Fruit fly (Drosophila melanogaster): ENCODE results near the gene hth.

The hth gene

dm6 chr3R:10678935-10679565 lies 39.7 kb upstream of the hth start:
- no peak for TF ChIP-seq EcR (GFP tag; optimal IDR thresholded peaks at IDR 0.05)
- no peak for TF ChIP-seq Pif1B (GFP tag; optimal IDR thresholded peaks at IDR 0.05)
- TF ChIP-seq Snoo (tag; optimal IDR thresholded peaks at IDR 0.05): no peak
- peak; percentile 63 for TF ChIP-seq fd96Ca (GFP tag; IDR thresholded peaks at IDR 0.05)
- peak; percentile 24; the same call in 1 of the 2 replicates for TF ChIP-seq Ets98B (GFP tag; IDR thresholded peaks at IDR 0.05)
- TF ChIP-seq rn (GFP tag; IDR thresholded peaks at IDR 0.05): no peak
- TF ChIP-seq CG13204 (GFP tag; optimal IDR thresholded peaks at IDR 0.05): no peak
- TF ChIP-seq CG10348 (GFP tag; IDR thresholded peaks at IDR 0.05): no peak
- TF ChIP-seq CG32121 (GFP tag; IDR thresholded peaks at IDR 0.05): peak; percentile 46; the same call in 1 of the 2 replicates

dm6 chr3R:10677245-10677902 lies 38.0 kb upstream of the hth start, which contains the start of gene CG6465:
Gene CG6465, minus strand, starts transcription at chr3R:10677251.
- TF ChIP-seq CG8301 (tag; optimal IDR thresholded peaks at IDR 0.05) (no peak), rn (GFP tag; IDR thresholded peaks at IDR 0.05) (no peak), CG9948 (tag; optimal IDR thresholded peaks at IDR 0.05) (no peak), Ets98B (GFP tag; IDR thresholded peaks at IDR 0.05) (peak; percentile 22; the same call in 1 of the 2 replicates), EcR (GFP tag; optimal IDR thresholded peaks at IDR 0.05) (peak; percentile 96), Pif1B (GFP tag; optimal IDR thresholded peaks at IDR 0.05) (no peak), D1 (tag; optimal IDR thresholded peaks at IDR 0.05) (no peak), CG13204 (GFP tag; optimal IDR thresholded peaks at IDR 0.05) (no peak)

- TF ChIP-seq Snoo (tag; optimal IDR thresholded peaks at IDR 0.05) (no peak), CG12605 (GFP tag; IDR thresholded peaks at IDR 0.05) (no peak), CG9948 (tag; optimal IDR thresholded peaks at IDR 0.05) (no peak), CG34367 (tag; optimal IDR thresholded peaks at IDR 0.05) (no peak), CG10348 (GFP tag; IDR thresholded peaks at IDR 0.05) (no peak), CG15710 (tag; optimal IDR thresholded peaks at IDR 0.05) (no peak), CG14655 (GFP tag; optimal IDR thresholded peaks at IDR 0.05) (no peak), CG4496 (GFP tag; IDR thresholded peaks at IDR 0.05) (no peak), CG17806 (tag; optimal IDR thresholded peaks at IDR 0.05) (no peak), CG32121 (GFP tag; IDR thresholded peaks at IDR 0.05) (no peak), rn (GFP tag; IDR thresholded peaks at IDR 0.05) (no peak), CG8159 (tag; optimal IDR thresholded peaks at IDR 0.05) (no peak), CG13204 (GFP tag; optimal IDR thresholded peaks at IDR 0.05) (no peak), EcR (GFP tag; optimal IDR thresholded peaks at IDR 0.05) (no peak), Pif1B (GFP tag; optimal IDR thresholded peaks at IDR 0.05) (no peak), Pif1A (GFP tag; optimal IDR thresholded peaks at IDR 0.05) (no peak), Ets98B (GFP tag; IDR thresholded peaks at IDR 0.05) (no peak), fd96Ca (GFP tag; IDR thresholded peaks at IDR 0.05) (no peak), D1 (tag; optimal IDR thresholded peaks at IDR 0.05) (no peak)
These were observed 35.7 kb upstream of the hth start for dm6 chr3R:10675101-10675500.

- TF ChIP-seq gl (tag; optimal IDR thresholded peaks at IDR 0.05) (no peak), CG9948 (tag; optimal IDR thresholded peaks at IDR 0.05) (peak; percentile 14), CG17806 (tag; optimal IDR thresholded peaks at IDR 0.05) (no peak), CG15710 (tag; optimal IDR thresholded peaks at IDR 0.05) (peak; percentile 23), CG8301 (tag; optimal IDR thresholded peaks at IDR 0.05) (no peak), CG8159 (tag; optimal IDR thresholded peaks at IDR 0.05) (peak; percentile 19), CG10348 (GFP tag; IDR thresholded peaks at IDR 0.05) (no peak)
These were observed 34.2 kb upstream of the hth start for dm6 chr3R:10673571-10673970.

DNA sequence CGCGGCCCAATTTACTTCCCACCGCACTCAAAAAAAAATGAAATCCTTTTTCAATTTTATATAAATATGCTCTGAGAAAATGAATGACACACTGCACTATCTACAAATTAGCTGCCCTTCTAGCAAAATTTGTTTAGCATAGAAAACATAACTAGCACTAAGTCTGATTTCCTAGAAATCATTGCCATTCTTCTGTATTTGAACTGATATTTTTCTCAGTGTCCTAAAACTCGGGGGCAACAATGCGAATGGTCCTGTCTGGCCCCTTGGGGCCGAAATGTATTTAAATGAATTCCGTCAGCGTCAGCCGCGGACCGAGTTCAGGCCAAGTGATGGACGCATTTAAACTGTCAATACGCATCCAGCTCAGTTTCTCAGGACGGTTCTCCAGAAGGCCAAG lies 33.3 kb upstream of the hth start:
- TF ChIP-seq CG8159 (tag; optimal IDR thresholded peaks at IDR 0.05): no peak
- TF ChIP-seq CG4496 (GFP tag; IDR thresholded peaks at IDR 0.05): no peak
- no peak for TF ChIP-seq CG8301 (tag; optimal IDR thresholded peaks at IDR 0.05)
- no peak for TF ChIP-seq EcR (GFP tag; optimal IDR thresholded peaks at IDR 0.05)
- TF ChIP-seq Ets98B (GFP tag; IDR thresholded peaks at IDR 0.05): no peak
- no peak for TF ChIP-seq CG14655 (GFP tag; optimal IDR thresholded peaks at IDR 0.05)
- TF ChIP-seq CG34367 (tag; optimal IDR thresholded peaks at IDR 0.05): no peak
- TF ChIP-seq CG13204 (GFP tag; optimal IDR thresholded peaks at IDR 0.05): no peak
- no peak for TF ChIP-seq CG17806 (tag; optimal IDR thresholded peaks at IDR 0.05)
- TF ChIP-seq CG10348 (GFP tag; IDR thresholded peaks at IDR 0.05): no peak
- TF ChIP-seq D1 (tag; optimal IDR thresholded peaks at IDR 0.05): no peak
- no peak for TF ChIP-seq gl (tag; optimal IDR thresholded peaks at IDR 0.05)
- TF ChIP-seq Pif1B (GFP tag; optimal IDR thresholded peaks at IDR 0.05): no peak
- no peak for TF ChIP-seq CG15710 (tag; optimal IDR thresholded peaks at IDR 0.05)
- no peak for TF ChIP-seq rn (GFP tag; IDR thresholded peaks at IDR 0.05)

dm6 chr3R:10669950-10670349 lies 30.6 kb upstream of the hth start:
- TF ChIP-seq fd96Ca (GFP tag; IDR thresholded peaks at IDR 0.05) (no peak), CG17806 (tag; optimal IDR thresholded peaks at IDR 0.05) (peak; percentile 37), CG8159 (tag; optimal IDR thresholded peaks at IDR 0.05) (peak; percentile 5), CG9948 (tag; optimal IDR thresholded peaks at IDR 0.05) (peak; percentile 5), gl (tag; optimal IDR thresholded peaks at IDR 0.05) (no peak), CG4496 (GFP tag; IDR thresholded peaks at IDR 0.05) (no peak), CG15710 (tag; optimal IDR thresholded peaks at IDR 0.05) (peak; percentile 3), rn (GFP tag; IDR thresholded peaks at IDR 0.05) (no peak), CG13204 (GFP tag; optimal IDR thresholded peaks at IDR 0.05) (no peak), CG8301 (tag; optimal IDR thresholded peaks at IDR 0.05) (no peak), CG34367 (tag; optimal IDR thresholded peaks at IDR 0.05) (no peak), CG14655 (GFP tag; optimal IDR thresholded peaks at IDR 0.05) (peak; percentile 20)

Measured in whole organism, pupa.